Fruit fly (Drosophila melanogaster) whole organism, embryonic: ENCODE results near the gene Sdhaf3.

Source experiments
- CG10654 ChIP-seq: fragments of 200-800 bp; sonication (Bioruptor generic); optimal IDR thresholded peaks from 2 replicates; lab custom pipeline; 2016; ENCODE audit warnings: missing biosample characterization, missing genetic modification characterization
- CG11085 ChIP-seq: fragments of 200-800 bp; sonication (Bioruptor generic); IDR thresholded peaks from 2 replicates; pipeline ENCODE4 v1.3.6; 2022; ENCODE audit warnings: missing biosample characterization, missing genetic modification characterization
- CG11695 ChIP-seq: fragments of 200-800 bp; sonication (Bioruptor generic); IDR thresholded peaks from 3 replicates; pipeline ENCODE4 v1.3.6; 2022; ENCODE audit warnings: missing biosample characterization, missing genetic modification characterization
- CG12942 ChIP-seq: fragments of 200-800 bp; sonication (Bioruptor generic); optimal IDR thresholded peaks from 3 replicates; lab custom pipeline; 2016; ENCODE audit warnings: missing biosample characterization, missing genetic modification characterization
- CG15011 ChIP-seq: fragments of 200-800 bp; sonication (Bioruptor generic); optimal IDR thresholded peaks from 3 replicates; lab custom pipeline; 2018; ENCODE audit warnings: missing biosample characterization, mild to moderate bottlenecking, missing genetic modification characterization
- CG17186 ChIP-seq: fragments of 200-800 bp; sonication (Bioruptor generic); optimal IDR thresholded peaks from 3 replicates; lab custom pipeline; 2017; ENCODE audit warnings: missing biosample characterization, missing genetic modification reagents, missing genetic modification characterization
- CG17359 ChIP-seq: fragments of 200-800 bp; sonication (Bioruptor generic); optimal IDR thresholded peaks from 3 replicates; lab custom pipeline; 2018; ENCODE audit warnings: missing biosample characterization, mild to moderate bottlenecking, missing genetic modification characterization, moderate library complexity
- CG17361 ChIP-seq: fragments of 200-800 bp; sonication (Bioruptor generic); IDR thresholded peaks from 3 replicates; pipeline ENCODE4 v1.3.6; 2022; ENCODE audit warnings: missing biosample characterization, missing genetic modification characterization
- CG18011 ChIP-seq: fragments of 200-800 bp; sonication (Bioruptor generic); optimal IDR thresholded peaks from 2 replicates; lab custom pipeline; 2017; ENCODE audit warnings: missing biosample characterization, missing genetic modification characterization, mild to moderate bottlenecking, moderate library complexity, missing genotype
- CG18476 ChIP-seq: fragments of 200-800 bp; sonication (Bioruptor generic); optimal IDR thresholded peaks from 2 replicates; lab custom pipeline; 2016; ENCODE audit warnings: missing biosample characterization, mild to moderate bottlenecking, missing genetic modification characterization
- CG31224 ChIP-seq: fragments of 200-800 bp; sonication (Bioruptor generic); IDR thresholded peaks from 2 replicates; pipeline ENCODE4 v1.3.6; 2022; ENCODE audit warnings: missing biosample characterization, missing genetic modification characterization
- CG31365 ChIP-seq: fragments of 200-800 bp; sonication (Bioruptor generic); optimal IDR thresholded peaks from 2 replicates; lab custom pipeline; 2018; ENCODE audit warnings: missing biosample characterization, mild to moderate bottlenecking, missing genetic modification characterization
- CG32767 ChIP-seq: fragments of 200-800 bp; sonication (Bioruptor generic); IDR thresholded peaks from 2 replicates; pipeline ENCODE4 v1.3.6; 2022; ENCODE audit warnings: missing biosample characterization, missing genetic modification characterization
- CG4854 ChIP-seq: fragments of 200-800 bp; sonication (Bioruptor generic); optimal IDR thresholded peaks from 2 replicates; lab custom pipeline; 2016; ENCODE audit warnings: missing biosample characterization, missing genetic modification characterization, inconsistent platforms
- CG6854 ChIP-seq: fragments of 200-800 bp; sonication (Bioruptor generic); optimal IDR thresholded peaks from 3 replicates; lab custom pipeline; 2017; ENCODE audit warnings: missing biosample characterization, mild to moderate bottlenecking, missing genetic modification characterization
- CG7745 ChIP-seq: fragments of 200-800 bp; sonication (Bioruptor generic); optimal IDR thresholded peaks from 2 replicates; lab custom pipeline; 2018; ENCODE audit warnings: missing biosample characterization, mild to moderate bottlenecking, missing genetic modification characterization, moderate library complexity
- CG8359 ChIP-seq: fragments of 200-800 bp; sonication (Bioruptor generic); optimal IDR thresholded peaks from 2 replicates; lab custom pipeline; 2017; ENCODE audit warnings: missing biosample characterization, mild to moderate bottlenecking, missing genetic modification characterization, borderline replicate concordance
- CG9609 ChIP-seq: fragments of 200-800 bp; sonication (Bioruptor generic); optimal IDR thresholded peaks from 3 replicates; lab custom pipeline; 2016; ENCODE audit warnings: missing biosample characterization, missing genetic modification characterization
- Dfd ChIP-seq, 2 experiments: fragments of >200 bp; optimal IDR thresholded peaks; 2 replicates each; lab custom pipeline; 2017; ENCODE audit warnings: missing biosample characterization in 2 of 2, missing genetic modification characterization in 2 of 2
- Dll ChIP-seq: fragments of 200-800 bp; sonication (Bioruptor generic); IDR thresholded peaks from 4 replicates; pipeline ENCODE4 v1.3.6; 2022; ENCODE audit warnings: missing biosample characterization, missing genetic modification characterization; ENCODE audit not compliant: partially characterized antibody
- Doc2 ChIP-seq: fragments of 200-800 bp; sonication (Bioruptor generic); IDR thresholded peaks from 2 replicates; pipeline ENCODE4 v1.3.6; 2022; ENCODE audit warnings: missing biosample characterization, missing genetic modification characterization
- Dp ChIP-seq: fragments of 200-800 bp; sonication (Bioruptor generic); optimal IDR thresholded peaks from 2 replicates; lab custom pipeline; 2018; ENCODE audit warnings: missing biosample characterization, mild to moderate bottlenecking, missing genetic modification characterization, moderate library complexity
- H2.0 ChIP-seq: fragments of 200-800 bp; sonication (Bioruptor generic); IDR thresholded peaks from 2 replicates; pipeline ENCODE4 v1.3.6; 2022; ENCODE audit warnings: missing biosample characterization, missing genetic modification characterization
- Hmr ChIP-seq: fragments of 200-800 bp; sonication (Bioruptor generic); optimal IDR thresholded peaks from 3 replicates; lab custom pipeline; 2017; ENCODE audit warnings: mild to moderate bottlenecking, missing biosample characterization, missing genetic modification reagents, missing genetic modification characterization
- Hmx ChIP-seq: fragments of 200-800 bp; sonication (Bioruptor generic); optimal IDR thresholded peaks from 2 replicates; lab custom pipeline; 2016; ENCODE audit warnings: missing biosample characterization, missing genetic modification characterization
- Kr ChIP-seq: fragments of 200-800 bp; sonication (Bioruptor generic); optimal IDR thresholded peaks from 2 replicates; lab custom pipeline; 2017; ENCODE audit warnings: missing biosample characterization, mild to moderate bottlenecking, missing genetic modification characterization
- Lpt ChIP-seq: fragments of >200 bp; optimal IDR thresholded peaks from 2 replicates; lab custom pipeline; 2018; ENCODE audit warnings: missing biosample characterization, missing genetic modification characterization
- Optix ChIP-seq: fragments of 200-800 bp; sonication (Bioruptor generic); IDR thresholded peaks from 3 replicates; pipeline ENCODE4 v1.3.6; 2022; ENCODE audit warnings: missing biosample characterization, missing genetic modification characterization
- PHDP ChIP-seq: fragments of 200-800 bp; sonication (Bioruptor generic); optimal IDR thresholded peaks from 3 replicates; lab custom pipeline; 2018; ENCODE audit warnings: missing biosample characterization, mild to moderate bottlenecking, missing genetic modification characterization, moderate library complexity
- Scr ChIP-seq: fragments of 200-800 bp; sonication (Bioruptor generic); IDR thresholded peaks from 2 replicates; pipeline ENCODE4 v1.3.6; 2022; ENCODE audit warnings: missing biosample characterization, missing genetic modification characterization; ENCODE audit not compliant: partially characterized antibody
- Sry-δ ChIP-seq: fragments of 200-800 bp; sonication (Bioruptor generic); optimal IDR thresholded peaks from 2 replicates; lab custom pipeline; 2016; ENCODE audit warnings: missing biosample characterization, missing genetic modification characterization
- Ssrp ChIP-seq: fragments of 200-800 bp; sonication (Bioruptor generic); optimal IDR thresholded peaks from 2 replicates; lab custom pipeline; 2018; ENCODE audit warnings: missing biosample characterization, mild to moderate bottlenecking, missing genetic modification characterization, moderate library complexity
- Xbp1 ChIP-seq: fragments of 200-800 bp; sonication (Bioruptor generic); optimal IDR thresholded peaks from 3 replicates; lab custom pipeline; 2016; ENCODE audit warnings: missing biosample characterization, mild to moderate bottlenecking, missing genetic modification characterization
- ab ChIP-seq: fragments of 200-800 bp; sonication (Bioruptor generic); optimal IDR thresholded peaks from 2 replicates; lab custom pipeline; 2016; ENCODE audit warnings: missing biosample characterization, missing genetic modification characterization
- amos ChIP-seq: fragments of 200-800 bp; sonication (Bioruptor generic); IDR thresholded peaks from 2 replicates; pipeline ENCODE4 v1.3.6; 2022; ENCODE audit warnings: missing biosample characterization, missing genetic modification characterization; ENCODE audit not compliant: partially characterized antibody
- aop ChIP-seq: fragments of 200-800 bp; sonication (Bioruptor generic); IDR thresholded peaks from 2 replicates; pipeline ENCODE4 v1.3.6; 2022; ENCODE audit warnings: missing biosample characterization, missing genetic modification characterization
- bab2 ChIP-seq: fragments of 200-800 bp; sonication (Bioruptor generic); optimal IDR thresholded peaks from 2 replicates; lab custom pipeline; 2016; ENCODE audit warnings: missing biosample characterization, missing genetic modification characterization
- chinmo ChIP-seq: fragments of 200-800 bp; sonication (Bioruptor generic); IDR thresholded peaks from 4 replicates; pipeline ENCODE4 v1.3.6; 2022; ENCODE audit warnings: missing biosample characterization, missing genetic modification characterization; ENCODE audit not compliant: partially characterized antibody
- chn ChIP-seq: fragments of 200-800 bp; sonication (Bioruptor generic); optimal IDR thresholded peaks from 2 replicates; lab custom pipeline; 2016; ENCODE audit warnings: missing biosample characterization, missing genetic modification characterization
- fd3F ChIP-seq: fragments of 200-800 bp; sonication (Bioruptor generic); optimal IDR thresholded peaks from 2 replicates; lab custom pipeline; 2018; ENCODE audit warnings: missing biosample characterization, mild to moderate bottlenecking, missing genetic modification characterization, moderate library complexity
- fu2 ChIP-seq: fragments of 200-800 bp; sonication (Bioruptor generic); optimal IDR thresholded peaks from 2 replicates; lab custom pipeline; 2016; ENCODE audit warnings: missing biosample characterization, missing genetic modification characterization
- gce ChIP-seq: fragments of 200-800 bp; sonication (Bioruptor generic); IDR thresholded peaks from 3 replicates; pipeline ENCODE4 v1.3.6; 2022; ENCODE audit warnings: missing biosample characterization, missing genetic modification characterization
- her ChIP-seq: fragments of 200-800 bp; sonication (Bioruptor generic); optimal IDR thresholded peaks from 2 replicates; lab custom pipeline; 2016; ENCODE audit warnings: missing biosample characterization, missing genetic modification characterization
- otp ChIP-seq: fragments of 200-800 bp; sonication (Bioruptor generic); IDR thresholded peaks from 3 replicates; pipeline ENCODE4, ENCODE4 v1.3.6; 2022; ENCODE audit warnings: missing biosample characterization, missing genetic modification characterization
- run ChIP-seq: fragments of 200-800 bp; sonication (Bioruptor generic); optimal IDR thresholded peaks from 3 replicates; lab custom pipeline; 2018; ENCODE audit warnings: missing biosample characterization, mild to moderate bottlenecking, missing genetic modification characterization
- sens ChIP-seq: fragments of 200-800 bp; sonication (Bioruptor generic); peaks from one replicate; lab custom pipeline; 2016; ENCODE audit warnings: missing biosample characterization, missing genetic modification characterization
- seq ChIP-seq: fragments of 200-800 bp; sonication (Bioruptor generic); IDR thresholded peaks from 2 replicates; pipeline ENCODE4 v1.3.6; 2022; ENCODE audit warnings: missing biosample characterization, missing genetic modification characterization
- sim ChIP-seq: fragments of 200-800 bp; sonication (Bioruptor generic); IDR thresholded peaks from 2 replicates; pipeline ENCODE4 v1.3.6; 2022; ENCODE audit warnings: missing biosample characterization, missing genetic modification characterization
- slp2 ChIP-seq: fragments of 200-800 bp; sonication (Bioruptor generic); optimal IDR thresholded peaks from 2 replicates; lab custom pipeline; 2016; ENCODE audit warnings: missing biosample characterization, missing genetic modification characterization
- sna ChIP-seq: fragments of 200-800 bp; sonication (Bioruptor generic); IDR thresholded peaks from 2 replicates; pipeline ENCODE4 v1.3.6; 2022; ENCODE audit warnings: missing biosample characterization, missing genetic modification characterization; ENCODE audit not compliant: partially characterized antibody
- tap ChIP-seq: fragments of 200-800 bp; optimal IDR thresholded peaks from 3 replicates; lab custom pipeline; 2019; ENCODE audit warnings: missing biosample characterization, mild to moderate bottlenecking, missing genetic modification characterization, moderate library complexity

Gene Sdhaf3

DNA sequence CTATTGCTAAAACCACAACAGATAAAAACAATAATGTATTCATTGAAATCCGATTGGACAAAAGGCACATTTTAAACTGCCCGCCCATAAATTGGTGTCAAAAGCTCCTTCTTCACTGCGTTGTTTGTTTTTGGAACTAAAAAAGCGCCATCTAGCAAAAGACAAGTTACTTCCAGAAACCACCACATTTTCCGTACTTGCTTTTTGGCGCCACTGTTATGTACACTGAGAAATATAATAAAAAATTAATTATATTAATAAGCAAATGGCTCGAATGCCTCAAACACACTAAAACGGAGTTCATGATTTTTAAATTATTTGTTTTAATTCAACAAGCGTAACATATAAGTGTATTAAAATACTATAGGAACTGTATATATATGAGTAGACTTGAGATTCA lies 15.1 kb upstream of the Sdhaf3 start (continued):
- TF ChIP-seq Kr (GFP tag; lab: Kevin White, UChicago) (no peak), Lpt (GFP tag; lab: Kevin White, UChicago) (no peak), Optix (GFP tag; lab: Robert Waterston, UW) (peak; percentile 70), Hmx (GFP tag; lab: Kevin White, UChicago) (no peak), CG6854 (GFP tag; lab: Kevin White, UChicago) (peak; percentile 73), PHDP (tag; lab: Kevin White, UChicago) (peak; percentile 91), ab (GFP tag; lab: Kevin White, UChicago) (no peak), sens (GFP tag; lab: Kevin White, UChicago) (peak; percentile 88), sna (GFP tag; lab: Robert Waterston, UW) (no peak), CG17359 (peak; percentile 92), Dp (GFP tag; lab: Kevin White, UChicago) (peak; percentile 95), Doc2 (GFP tag; lab: Robert Waterston, UW) (peak; percentile 67; the same call in 1 of the 2 replicates), CG11085 (GFP tag; lab: Robert Waterston, UW) (peak; percentile 83), tap (tag; lab: Kevin White, UChicago) (peak; percentile 77), seq (GFP tag; lab: Robert Waterston, UW) (no peak), CG18476 (GFP tag; lab: Kevin White, UChicago) (peak; percentile 71), CG7745 (tag; lab: Kevin White, UChicago) (no peak), CG10654 (GFP tag; lab: Kevin White, UChicago) (peak; percentile 80), bab2 (GFP tag; lab: Kevin White, UChicago) (peak; percentile 74), Xbp1 (GFP tag; lab: Kevin White, UChicago) (peak; percentile 92), aop (GFP tag; lab: Robert Waterston, UW) (no peak), Scr (GFP tag; lab: Robert Waterston, UW) (no peak), CG31224 (GFP tag; lab: Robert Waterston, UW) (peak; percentile 71), gce (peak; percentile 76; the same call in 2 of the 3 replicates), sim (0 out of 2 replicates have a peak, but pooled peaks have one; percentile 35), Sry-δ (GFP tag; lab: Kevin White, UChicago) (peak; percentile 21), CG18011 (GFP tag; lab: Kevin White, UChicago) (peak; percentile 51), CG4854 (GFP tag; lab: Kevin White, UChicago) (peak; percentile 72), otp (GFP tag; lab: Robert Waterston, UW) (peak; percentile 85), chn (GFP tag; lab: Kevin White, UChicago) (peak; percentile 57), her (GFP tag; lab: Kevin White, UChicago) (peak; percentile 72), CG31365 (tag; lab: Kevin White, UChicago) (peak; percentile 67), slp2 (GFP tag; lab: Kevin White, UChicago) (peak; percentile 55), Dll (GFP tag; lab: Robert Waterston, UW) (no peak), Hmr (GFP tag; lab: Kevin White, UChicago) (peak; percentile 87), CG17361 (GFP tag; lab: Robert Waterston, UW) (peak; percentile 86), CG17186 (GFP tag; lab: Kevin White, UChicago) (peak; percentile 2), fd3F (GFP tag; lab: Kevin White, UChicago) (peak; percentile 75), H2.0 (GFP tag; lab: Robert Waterston, UW) (peak; percentile 77), run (peak; percentile 70), CG11695 (GFP tag; lab: Robert Waterston, UW) (peak; percentile 86), CG8359 (GFP tag; lab: Kevin White, UChicago) (peak; percentile 64), CG15011 (GFP tag; lab: Kevin White, UChicago) (peak; percentile 12), CG12942 (GFP tag; lab: Kevin White, UChicago) (peak; percentile 81), fu2 (peak; percentile 61), Ssrp (tag; lab: Kevin White, UChicago) (peak; percentile 78), Dfd (GFP tag; optimal IDR thresholded peaks at IDR 0.05; lab: Kevin White, UChicago) (no peak), amos (GFP tag; lab: Robert Waterston, UW) (no peak), chinmo (GFP tag; lab: Robert Waterston, UW) (no peak), CG9609 (GFP tag; lab: Kevin White, UChicago) (peak; percentile 46), CG32767 (no peak)
